Worm (Caenorhabditis elegans): ENCODE data around the gene prx-10.
"Not testable (repeated sequence)": the region's sequence is repeated elsewhere in the genome, so short reads cannot be mapped to it uniquely, and the experiment has no call there.

Gene prx-10

ce11 chrIII:5211137-5211648, 25.0 kb upstream of the prx-10 start:
- TF ChIP-seq fos-1 (tag; optimal IDR thresholded peaks at IDR 0.05) (peak; percentile 63), unc-55 (GFP tag; optimal IDR thresholded peaks at IDR 0.05) (peak; percentile 10), sma-9 (GFP tag; optimal IDR thresholded peaks at IDR 0.05) (peak; percentile 52), nhr-129 (tag; optimal IDR thresholded peaks at IDR 0.05) (peak; percentile 37), gmeb-1 (tag; optimal IDR thresholded peaks at IDR 0.05) (peak; percentile 21), lin-13 (GFP tag; optimal IDR thresholded peaks at IDR 0.05) (peak; percentile 25), crh-2 (tag; optimal IDR thresholded peaks at IDR 0.05) (peak; percentile 18), nhr-21 (tag; optimal IDR thresholded peaks at IDR 0.05) (peak; percentile 65), egl-27 (tag; optimal IDR thresholded peaks at IDR 0.05) (peak; percentile 7), F13H6.1 (tag; optimal IDR thresholded peaks at IDR 0.05) (peak; percentile 58), lsy-2 (tag; optimal IDR thresholded peaks at IDR 0.05) (peak in 1 of 2 experiments; percentile 58)
- not testable (repeated sequence) for TF ChIP-seq sma-9 (tag; optimal IDR thresholded peaks at IDR 0.05)

DNA sequence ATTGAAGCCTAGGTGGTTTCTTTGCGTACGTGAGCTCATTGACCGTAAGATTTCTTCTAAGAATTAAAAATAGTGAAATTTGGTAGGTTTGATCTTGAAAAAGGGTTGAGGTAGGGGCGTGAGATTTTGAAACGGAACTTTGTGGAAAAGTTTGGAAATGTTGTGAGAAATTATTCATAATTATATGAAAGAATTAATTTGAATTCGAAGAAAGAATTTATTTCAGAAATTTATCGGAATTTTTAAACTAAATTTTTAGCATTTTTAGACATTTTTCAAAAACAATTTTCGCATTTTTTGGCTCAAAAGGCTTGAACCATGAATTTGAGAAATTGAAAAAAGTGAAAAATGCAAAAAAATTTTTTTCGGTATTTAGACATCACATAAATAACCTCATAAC, 22.0 kb upstream of the prx-10 start:
- TF ChIP-seq nhr-11 (tag; optimal IDR thresholded peaks at IDR 0.05) = no peak
- no peak for TF ChIP-seq alr-1 (tag; optimal IDR thresholded peaks at IDR 0.05)
- TF ChIP-seq peb-1 (tag; optimal IDR thresholded peaks at IDR 0.05) = no peak

DNA sequence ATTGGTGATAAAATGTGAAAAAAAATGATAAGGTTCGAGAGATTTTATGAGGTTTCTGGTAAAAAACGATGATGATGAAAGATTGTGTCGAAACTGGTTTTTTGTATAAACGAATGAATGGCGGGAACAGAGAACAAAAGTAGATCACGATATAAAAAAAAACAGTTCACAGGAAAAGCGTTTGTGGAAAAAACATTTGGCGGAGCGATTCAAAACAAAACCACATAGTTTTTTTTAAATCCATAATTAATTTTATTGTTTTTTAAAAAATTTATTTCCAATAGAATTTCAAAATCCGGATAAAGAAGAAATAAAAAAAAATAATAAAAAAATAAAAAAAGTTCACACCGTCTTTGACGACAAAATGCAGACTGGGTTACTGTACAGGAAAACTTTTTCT, 20.8 kb upstream of the prx-10 start, which contains the start of gene ZC155.4:
ZC155.4 (minus strand) TSS at position 101 of the 400 bp plus-strand sequence.
- TF ChIP-seq R02D3.7 (tag; optimal IDR thresholded peaks at IDR 0.05) = no peak
- no peak for TF ChIP-seq ceh-16 (tag; optimal IDR thresholded peaks at IDR 0.05)
- TF ChIP-seq unc-55 (GFP tag; optimal IDR thresholded peaks at IDR 0.05) = no peak
- TF ChIP-seq Y55F3AM.14 (GFP tag; optimal IDR thresholded peaks at IDR 0.05) = no peak

DNA sequence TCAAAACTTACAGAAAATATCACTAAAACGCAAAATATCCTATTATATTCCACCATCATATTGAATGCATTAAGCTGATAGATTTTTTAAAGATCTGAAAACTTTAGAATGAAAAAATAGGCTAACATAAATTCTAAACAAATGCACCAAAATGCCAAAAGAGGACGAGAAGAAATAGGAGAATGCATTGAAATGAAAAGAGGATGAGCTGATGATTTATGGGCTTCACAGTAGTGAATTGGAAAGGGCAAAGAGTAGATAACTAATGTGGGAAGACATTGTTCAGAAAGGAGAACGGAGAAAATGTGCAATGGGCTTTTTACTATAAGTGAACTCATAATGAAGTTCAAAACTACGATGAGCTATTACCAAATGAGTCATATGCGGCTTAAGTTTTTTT, 18.7 kb upstream of the prx-10 start, which contains the start of gene cutl-19:
cutl-19 (minus strand) TSS at position 101 of the 400 bp plus-strand sequence.
- no peak for TF ChIP-seq nhr-10 (tag; optimal IDR thresholded peaks at IDR 0.05)
- TF ChIP-seq nhr-129 (tag; optimal IDR thresholded peaks at IDR 0.05) = no peak
- no peak for TF ChIP-seq ama-1 (optimal IDR thresholded peaks at IDR 0.05)
- no peak for TF ChIP-seq nhr-12 (tag; optimal IDR thresholded peaks at IDR 0.05)
- TF ChIP-seq nhr-21 (tag; optimal IDR thresholded peaks at IDR 0.05) = no peak
- TF ChIP-seq ceh-82 (tag; optimal IDR thresholded peaks at IDR 0.05) = no peak

ce11 chrIII:5218687-5219086, 17.5 kb upstream of the prx-10 start, which contains the start of gene ZC155.2:
Gene ZC155.2 (plus strand): TSS chrIII:5218987.
- TF ChIP-seq elt-3 (tag; optimal IDR thresholded peaks at IDR 0.05) = no peak
- TF ChIP-seq sma-3 (GFP tag; optimal IDR thresholded peaks at IDR 0.05) = no peak
- TF ChIP-seq lin-11 (tag; optimal IDR thresholded peaks at IDR 0.05) = no peak
- TF ChIP-seq mab-5 (tag; optimal IDR thresholded peaks at IDR 0.05) = peak; percentile 23
- no peak for TF ChIP-seq aly-2 (tag; optimal IDR thresholded peaks at IDR 0.05)
- TF ChIP-seq sma-9 (GFP tag; optimal IDR thresholded peaks at IDR 0.05) = no peak
- TF ChIP-seq sma-9 (tag; optimal IDR thresholded peaks at IDR 0.05) = no peak

DNA sequence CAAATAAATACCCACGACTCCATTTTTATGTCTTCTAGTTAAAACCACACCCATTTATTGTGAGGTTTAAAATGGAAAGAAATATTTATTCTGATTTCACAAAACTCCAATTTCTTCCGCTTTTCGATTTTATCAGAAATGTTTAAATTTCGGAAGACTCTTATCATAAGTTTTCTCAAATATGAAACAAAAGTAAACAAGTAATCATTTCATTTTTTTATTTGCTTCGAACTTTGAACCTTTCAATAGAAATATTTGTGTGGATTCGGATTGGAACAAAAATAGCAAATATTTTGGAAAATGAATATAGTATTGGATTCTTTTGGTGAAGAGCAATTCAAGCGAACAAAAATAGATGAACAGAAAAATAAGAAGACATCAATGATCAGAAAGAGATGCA, 14.4 kb upstream of the prx-10 start:
- no peak for TF ChIP-seq nhr-23 (tag; optimal IDR thresholded peaks at IDR 0.05)
- no peak for TF ChIP-seq nhr-6 (tag; optimal IDR thresholded peaks at IDR 0.05)
- TF ChIP-seq nhr-237 (tag; optimal IDR thresholded peaks at IDR 0.05) = no peak

ce11 chrIII:5222777-5223176, 13.4 kb upstream of the prx-10 start:
- TF ChIP-seq F13H6.1 (tag; optimal IDR thresholded peaks at IDR 0.05) (peak; percentile 60), R02D3.7 (tag; optimal IDR thresholded peaks at IDR 0.05) (no peak), nhr-129 (tag; optimal IDR thresholded peaks at IDR 0.05) (peak; percentile 62)

- TF ChIP-seq fos-1 (tag; optimal IDR thresholded peaks at IDR 0.05) (peak; percentile 94), elt-3 (tag; optimal IDR thresholded peaks at IDR 0.05) (no peak), sma-3 (GFP tag; optimal IDR thresholded peaks at IDR 0.05) (peak; percentile 47), C34F6.9 (tag; optimal IDR thresholded peaks at IDR 0.05) (peak; percentile 51), unc-55 (GFP tag; optimal IDR thresholded peaks at IDR 0.05) (peak; percentile 63), aly-2 (tag; optimal IDR thresholded peaks at IDR 0.05) (no peak), nhr-129 (tag; optimal IDR thresholded peaks at IDR 0.05) (peak; percentile 61)
Measured at ce11 chrIII:5224908-5225307, 11.3 kb upstream of the prx-10 start.
